Worm (Caenorhabditis elegans) whole organism, late embryonic: ENCODE data around the gene srh-138.

Experiments used
- C08G9.2 ChIP-seq: sonication (generic microtip); optimal IDR thresholded peaks from 2 replicates; lab custom pipeline; 2016; ENCODE audit warnings: mild to moderate bottlenecking, missing genetic modification characterization, moderate library complexity, missing compliant biosample characterization
- K02D7.2 ChIP-seq: sonication (generic microtip); optimal IDR thresholded peaks from 2 replicates; lab custom pipeline; 2017; ENCODE audit warnings: mild to moderate bottlenecking, missing genetic modification characterization, missing compliant biosample characterization
- T23F11.4 ChIP-seq: fragments of 200-800 bp; sonication (Bioruptor generic); optimal IDR thresholded peaks from 2 replicates; lab custom pipeline; 2018; ENCODE audit warnings: mild to moderate bottlenecking, missing genetic modification characterization, missing compliant biosample characterization
- ceh-14 ChIP-seq: sonication (generic microtip); optimal IDR thresholded peaks from 2 replicates; lab custom pipeline; 2016; ENCODE audit warnings: missing genotype, missing genetic modification characterization, missing compliant biosample characterization
- ceh-2 ChIP-seq: sonication (generic microtip); optimal IDR thresholded peaks from 2 replicates; lab custom pipeline; 2016; ENCODE audit warnings: missing genotype, missing genetic modification characterization, missing compliant biosample characterization
- ceh-31 ChIP-seq: sonication (generic microtip); optimal IDR thresholded peaks from 2 replicates; lab custom pipeline; 2016; ENCODE audit warnings: missing genetic modification characterization, missing compliant biosample characterization
- ceh-34 ChIP-seq: sonication (generic microtip); optimal IDR thresholded peaks from 2 replicates; lab custom pipeline; 2016; ENCODE audit warnings: mild to moderate bottlenecking, missing genetic modification characterization, missing compliant biosample characterization
- ceh-45 ChIP-seq: fragments of 200-800 bp; sonication (Bioruptor generic); IDR thresholded peaks from 2 replicates; pipeline ENCODE4 v1.3.6; 2022; ENCODE audit warnings: missing genetic modification reagents, missing genetic modification characterization, missing compliant biosample characterization
- ceh-6 ChIP-seq: fragments of 200-800 bp; sonication (Bioruptor generic); optimal IDR thresholded peaks from 2 replicates; lab custom pipeline; 2018; ENCODE audit warnings: mild to moderate bottlenecking, missing genetic modification characterization, missing compliant biosample characterization
- che-1 ChIP-seq: sonication (generic microtip); optimal IDR thresholded peaks from 2 replicates; lab custom pipeline; 2016; ENCODE audit warnings: mild to moderate bottlenecking, missing genetic modification characterization, missing compliant biosample characterization
- dmd-4 ChIP-seq: sonication (generic microtip); optimal IDR thresholded peaks from 2 replicates; lab custom pipeline; 2016; ENCODE audit warnings: borderline replicate concordance, missing genetic modification characterization, missing compliant biosample characterization
- eyg-1 ChIP-seq: sonication (generic microtip); optimal IDR thresholded peaks from 2 replicates; lab custom pipeline; 2016; ENCODE audit warnings: missing genotype, missing genetic modification characterization, missing compliant biosample characterization
- fax-1 ChIP-seq: sonication (generic microtip); optimal IDR thresholded peaks from 2 replicates; lab custom pipeline; 2016; ENCODE audit warnings: missing genotype, missing genetic modification characterization, missing compliant biosample characterization
- fkh-10 ChIP-seq: fragments of 150-350 bp; optimal IDR thresholded peaks from 2 replicates; lab custom pipeline; 2014; ENCODE audit warnings: missing biosample characterization, missing genetic modification reagents, missing genetic modification characterization
- fkh-6 ChIP-seq: sonication (generic microtip); optimal IDR thresholded peaks from 2 replicates; lab custom pipeline; 2016; ENCODE audit warnings: missing genetic modification characterization, missing compliant biosample characterization
- hlh-13 ChIP-seq: fragments of 200-800 bp; sonication (Bioruptor generic); optimal IDR thresholded peaks from 2 replicates; lab custom pipeline; 2018; ENCODE audit warnings: mild to moderate bottlenecking, missing genetic modification characterization, missing compliant biosample characterization
- hlh-15 ChIP-seq: sonication (generic microtip); optimal IDR thresholded peaks from 2 replicates; lab custom pipeline; 2016; ENCODE audit warnings: missing genetic modification characterization, missing compliant biosample characterization
- hlh-30 ChIP-seq: sonication (generic microtip); optimal IDR thresholded peaks from 2 replicates; lab custom pipeline; 2017; ENCODE audit warnings: antibody characterized with exemption, missing genetic modification characterization, missing compliant biosample characterization; ENCODE audit not compliant: insufficient read depth
- hlh-8 ChIP-seq: sonication (generic microtip); optimal IDR thresholded peaks from 2 replicates; lab custom pipeline; 2016; ENCODE audit warnings: missing genotype, missing genetic modification characterization, missing compliant biosample characterization
- lim-6 ChIP-seq: sonication (generic microtip); optimal IDR thresholded peaks from 2 replicates; lab custom pipeline; 2016; ENCODE audit warnings: missing genetic modification characterization, missing compliant biosample characterization
- mec-3 ChIP-seq: sonication (generic microtip); optimal IDR thresholded peaks from 2 replicates; lab custom pipeline; 2016; ENCODE audit warnings: borderline replicate concordance, missing genetic modification characterization, missing compliant biosample characterization
- nhr-11 ChIP-seq: fragments of 150-350 bp; optimal IDR thresholded peaks from 2 replicates; lab custom pipeline; 2014; ENCODE audit warnings: missing biosample characterization, missing genetic modification characterization
- npax-4 ChIP-seq: sonication (generic microtip); optimal IDR thresholded peaks from 2 replicates; lab custom pipeline; 2016; ENCODE audit warnings: missing genetic modification characterization, missing compliant biosample characterization
- odd-2 ChIP-seq: sonication (generic microtip); optimal IDR thresholded peaks from 2 replicates; lab custom pipeline; 2017; ENCODE audit warnings: antibody characterized with exemption, mild to moderate bottlenecking, missing genetic modification characterization, missing compliant biosample characterization
- pat-9 ChIP-seq: fragments of 200-800 bp; sonication (Bioruptor generic); optimal IDR thresholded peaks from 2 replicates; lab custom pipeline; 2018; ENCODE audit warnings: mild to moderate bottlenecking, missing genetic modification characterization, moderate library complexity, missing compliant biosample characterization
- pha-4 ChIP-seq: fragments of 150-350 bp; optimal IDR thresholded peaks from 2 replicates; lab custom pipeline; 2018; ENCODE audit warnings: missing biosample characterization, missing genetic modification reagents, missing genetic modification characterization
- pqm-1 ChIP-seq: sonication (generic microtip); optimal IDR thresholded peaks from 2 replicates; lab custom pipeline; 2016; ENCODE audit warnings: missing genetic modification characterization, missing compliant biosample characterization
- rnt-1 ChIP-seq: sonication (generic microtip); optimal IDR thresholded peaks from 2 replicates; lab custom pipeline; 2016; ENCODE audit warnings: missing genetic modification characterization, missing compliant biosample characterization
- sdc-2 ChIP-seq: sonication (generic microtip); optimal IDR thresholded peaks from 2 replicates; lab custom pipeline; 2016; ENCODE audit warnings: missing genotype, missing genetic modification characterization, missing compliant biosample characterization
- sox-2 ChIP-seq: fragments of 200-800 bp; sonication (Bioruptor generic); IDR thresholded peaks from 2 replicates; pipeline ENCODE4 v1.3.6; 2022; ENCODE audit warnings: missing genetic modification reagents, missing genetic modification characterization, missing compliant biosample characterization
- syd-9 ChIP-seq: sonication (generic microtip); optimal IDR thresholded peaks from 2 replicates; lab custom pipeline; 2016; ENCODE audit warnings: mild to moderate bottlenecking, missing genetic modification characterization, moderate library complexity, missing compliant biosample characterization
- unc-42 ChIP-seq: sonication (generic microtip); optimal IDR thresholded peaks from 2 replicates; lab custom pipeline; 2016; ENCODE audit warnings: missing genotype, missing genetic modification characterization, missing compliant biosample characterization
- unc-55 ChIP-seq: sonication (generic microtip); optimal IDR thresholded peaks from 2 replicates; lab custom pipeline; 2017; ENCODE audit warnings: missing biosample characterization, missing genetic modification reagents, missing genetic modification characterization
- unc-86 ChIP-seq: sonication (generic microtip); optimal IDR thresholded peaks from 2 replicates; lab custom pipeline; 2016; ENCODE audit warnings: missing genetic modification characterization, missing compliant biosample characterization
- zip-5 ChIP-seq: sonication (generic microtip); optimal IDR thresholded peaks from 2 replicates; lab custom pipeline; 2016; ENCODE audit warnings: missing genetic modification characterization, missing compliant biosample characterization
- ztf-16 ChIP-seq: sonication (generic microtip); optimal IDR thresholded peaks from 2 replicates; lab custom pipeline; 2017; ENCODE audit warnings: missing genetic modification characterization, missing compliant biosample characterization

Gene srh-138

DNA sequence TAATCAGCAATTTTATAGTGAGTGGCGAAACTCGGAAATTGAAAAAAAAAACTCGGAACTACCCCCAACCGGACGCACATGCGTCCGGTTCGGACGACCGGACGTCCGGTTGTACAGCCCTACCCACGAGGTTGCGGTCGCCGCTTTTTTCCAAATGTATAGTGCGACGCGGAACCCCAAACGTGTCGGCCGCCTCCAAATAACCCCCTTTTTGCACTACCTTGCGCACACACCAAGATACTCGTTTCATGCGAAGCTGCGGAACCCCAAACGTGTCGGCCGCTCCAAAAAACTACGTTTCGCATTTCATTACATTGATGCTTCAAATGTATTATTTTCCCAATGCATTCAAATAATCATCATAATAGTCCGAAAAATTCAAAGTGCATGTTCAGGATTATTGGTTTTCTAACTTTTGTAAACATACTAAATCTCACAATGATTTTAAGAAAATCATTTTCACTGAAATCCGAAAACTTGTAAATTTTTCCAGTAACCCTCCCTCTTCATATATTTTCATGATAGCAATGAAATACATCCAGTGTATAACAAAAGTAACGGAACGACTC, 1.3 kb upstream of the srh-138 start, which contains the start of gene srw-35:
Gene srw-35, plus strand, starts transcription at position 519 of the 569 bp plus-strand sequence.
- TF ChIP-seq ceh-45 (no peak), fax-1 (tag; lab: Kevin White, UChicago) (no peak), syd-9 (no peak), che-1 (tag; lab: Kevin White, UChicago) (no peak), odd-2 (no peak), npax-4 (tag; lab: Kevin White, UChicago) (no peak)
- TF ChIP-seq, all 69 proteins: peak for 0

DNA sequence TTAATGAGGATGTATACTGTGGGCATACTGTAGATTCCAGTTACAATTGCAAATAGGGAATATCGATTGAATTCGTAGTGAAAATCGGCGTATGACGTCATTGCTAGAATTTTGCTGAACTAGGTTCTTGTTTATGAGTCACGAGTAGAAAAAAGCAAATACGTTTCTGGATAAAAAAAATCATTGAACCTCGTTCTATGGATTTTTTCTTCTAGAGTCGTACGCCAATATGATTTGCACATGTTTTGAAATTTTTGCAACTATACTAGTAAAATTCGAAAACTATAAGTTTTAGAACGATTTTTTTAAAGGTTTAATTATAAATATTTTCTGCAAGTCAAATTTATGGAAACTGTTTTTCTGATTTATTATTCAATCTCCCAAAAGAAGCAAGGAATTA, 3.0 kb downstream of the srh-138 start, which contains the start of gene sru-44:
Gene sru-44, minus strand, starts transcription at position 101 of the 400 bp plus-strand sequence.
- TF ChIP-seq unc-42 (tag; lab: Kevin White, UChicago) (no peak), unc-55 (GFP tag; lab: Kevin White, UChicago) (no peak), ztf-16 (tag; lab: Kevin White, UChicago) (no peak), C08G9.2 (tag; lab: Kevin White, UChicago) (no peak), hlh-8 (tag; lab: Kevin White, UChicago) (no peak), syd-9 (no peak), fkh-6 (tag; lab: Kevin White, UChicago) (no peak), pqm-1 (tag; lab: Kevin White, UChicago) (no peak), unc-86 (tag; lab: Kevin White, UChicago) (no peak), lim-6 (no peak), sdc-2 (tag; lab: Kevin White, UChicago) (no peak), hlh-15 (no peak), hlh-30 (tag; lab: Kevin White, UChicago) (no peak), fkh-10 (GFP tag; lab: Kevin White, UChicago) (no peak), mec-3 (tag; lab: Kevin White, UChicago) (no peak), rnt-1 (no peak), dmd-4 (tag; lab: Kevin White, UChicago) (no peak)

DNA sequence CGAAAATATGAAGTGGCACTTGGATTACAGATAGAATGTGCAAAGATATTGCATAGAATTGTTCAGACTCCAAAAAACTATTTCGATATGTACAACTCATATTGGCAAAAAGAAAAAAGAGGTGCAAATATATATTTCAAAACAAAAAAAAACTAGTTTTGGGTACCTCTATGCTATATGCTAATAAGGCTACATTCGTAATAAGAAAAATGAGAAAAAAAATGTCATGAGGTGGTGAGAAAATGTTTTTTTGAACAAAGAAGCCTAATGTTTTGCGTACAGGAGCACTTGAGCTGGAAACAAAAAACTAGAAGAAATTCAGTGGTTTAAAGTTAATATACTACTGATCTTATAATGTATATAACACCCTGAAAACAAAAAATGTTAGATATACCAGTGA, 9.9 kb downstream of the srh-138 start, which contains the start of gene srh-142:
Gene srh-142, minus strand, starts transcription at position 101 of the 400 bp plus-strand sequence.
- TF ChIP-seq zip-5 (tag; lab: Kevin White, UChicago) (no peak), lim-6 (no peak), odd-2 (no peak), ceh-45 (no peak), hlh-13 (no peak), pha-4 (tag; lab: Kevin White, UChicago) (no peak), syd-9 (no peak), unc-42 (tag; lab: Kevin White, UChicago) (no peak), ceh-14 (no peak), unc-55 (GFP tag; lab: Kevin White, UChicago) (no peak), fkh-10 (GFP tag; lab: Kevin White, UChicago) (no peak), sdc-2 (tag; lab: Kevin White, UChicago) (no peak), hlh-8 (tag; lab: Kevin White, UChicago) (no peak), eyg-1 (tag; lab: Kevin White, UChicago) (no peak), K02D7.2 (tag; lab: Kevin White, UChicago) (no peak), T23F11.4 (GFP tag; lab: Kevin White, UChicago) (no peak), nhr-11 (tag; lab: Kevin White, UChicago) (no peak)

- TF ChIP-seq che-1 (tag; lab: Kevin White, UChicago) (no peak), ceh-14 (no peak), hlh-8 (tag; lab: Kevin White, UChicago) (no peak), ceh-34 (no peak), ceh-2 (tag; lab: Kevin White, UChicago) (no peak), pat-9 (tag; lab: Kevin White, UChicago) (no peak), fkh-10 (GFP tag; lab: Kevin White, UChicago) (no peak), ceh-31 (tag; lab: Kevin White, UChicago) (no peak), eyg-1 (tag; lab: Kevin White, UChicago) (no peak), ceh-6 (GFP tag; lab: Kevin White, UChicago) (no peak), sox-2 (GFP tag; lab: Robert Waterston, UW) (no peak), ceh-45 (no peak), pqm-1 (tag; lab: Kevin White, UChicago) (no peak)
These were observed 11.4 kb downstream of the srh-138 start for ce11 chrV:16459377-16459776.
